Fruit fly (Drosophila melanogaster) whole organism: ENCODE results near the gene Sirt4.

ENCODE experiments used
- CG8478 ChIP-seq: fragments of >200 bp; optimal IDR thresholded peaks from 2 replicates; lab custom pipeline; 2018; ENCODE audit warnings: inconsistent platforms
- EcR ChIP-seq, 2 experiments: fragments of >200 bp; optimal IDR thresholded peaks; 2 replicates each; lab custom pipeline; 2017; ENCODE audit warnings: missing biosample characterization in 2 of 2, missing genetic modification characterization in 2 of 2, missing genetic modification reagents in 2 of 2
- pan ChIP-seq: fragments of >200 bp; optimal IDR thresholded peaks from 2 replicates; lab custom pipeline; 2017
- psq ChIP-seq: fragments of >200 bp; optimal IDR thresholded peaks from 2 replicates; lab custom pipeline; 2017
- usp ChIP-seq: fragments of >200 bp; optimal IDR thresholded peaks from 2 replicates; lab custom pipeline; 2017; ENCODE audit warnings: missing biosample characterization, missing genetic modification characterization, mixed read lengths

DNA sequence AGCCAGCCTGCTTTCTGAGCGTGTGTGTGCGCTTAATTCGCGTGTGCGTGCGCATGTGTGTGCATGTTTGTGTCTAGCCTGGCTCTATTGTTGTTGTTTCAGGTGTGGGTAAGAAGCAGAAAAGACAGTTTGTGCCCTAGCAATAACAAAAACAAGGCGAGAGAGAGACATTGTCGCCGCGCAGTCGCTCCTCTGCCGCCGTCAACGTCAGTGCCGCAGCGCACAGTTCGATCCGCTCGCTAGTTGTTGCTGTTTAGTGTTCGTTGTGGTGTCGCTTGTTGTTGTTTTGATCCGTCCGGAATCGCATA lies 24.4 kb upstream of the Sirt4 start:
- no peak for TF ChIP-seq CG8478 (lab: Kevin White, UChicago)
- TF ChIP-seq psq (lab: Kevin White, UChicago), result no peak
- TF ChIP-seq pan (lab: Kevin White, UChicago), result no peak
- no peak for TF ChIP-seq usp (GFP tag; lab: Kevin White, UChicago)
- TF ChIP-seq EcR (GFP tag; optimal IDR thresholded peaks at IDR 0.05; lab: Kevin White, UChicago), result no peak
